Worm (Caenorhabditis elegans) whole organism, L1 larva: ENCODE results near the gene T16A9.5.

Source experiments
- aly-2 ChIP-seq: fragments of 150-350 bp; optimal IDR thresholded peaks from 2 replicates; lab custom pipeline; 2014; ENCODE audit warnings: missing biosample characterization, missing genetic modification characterization
- ama-1 ChIP-seq: fragments of 150-350 bp; optimal IDR thresholded peaks from 2 replicates; lab custom pipeline; 2014
- ceh-82 ChIP-seq, 3 experiments: fragments of 150-350 bp in 1 of 3; sonication (generic microtip) in 2 of 3; optimal IDR thresholded peaks; 2 replicates each; lab custom pipeline; 2014 to 2017; ENCODE audit warnings: missing biosample characterization in 3 of 3, missing genetic modification characterization in 3 of 3
- ceh-88 ChIP-seq: fragments of 200-800 bp; sonication (Bioruptor generic); IDR thresholded peaks from 2 replicates; pipeline ENCODE4 v1.3.6; 2022; ENCODE audit warnings: missing genetic modification characterization, missing compliant biosample characterization
- ces-1 ChIP-seq: fragments of 150-350 bp; optimal IDR thresholded peaks from 2 replicates; lab custom pipeline; 2014; ENCODE audit warnings: missing biosample characterization, missing genetic modification reagents, missing genetic modification characterization
- fkh-10 ChIP-seq: sonication (generic microtip); optimal IDR thresholded peaks from 2 replicates; lab custom pipeline; 2017; ENCODE audit warnings: missing biosample characterization, missing genetic modification reagents, missing genetic modification characterization
- lin-39 ChIP-seq: fragments of 150-350 bp; optimal IDR thresholded peaks from 2 replicates; lab custom pipeline; 2014; ENCODE audit warnings: missing biosample characterization, missing genetic modification reagents, missing genetic modification characterization
- mdl-1 ChIP-seq, 2 experiments: fragments of 150-350 bp; optimal IDR thresholded peaks; 2 replicates each; lab custom pipeline; 2014 to 2017; ENCODE audit warnings: missing biosample characterization in 2 of 2, missing genetic modification characterization in 2 of 2, inconsistent platforms in 1 of 2
- mep-1 ChIP-seq: fragments of 150-350 bp; optimal IDR thresholded peaks from 2 replicates; lab custom pipeline; 2014; ENCODE audit warnings: missing biosample characterization, missing genetic modification characterization
- nhr-84 ChIP-seq: sonication (generic microtip); optimal IDR thresholded peaks from 2 replicates; lab custom pipeline; 2017; ENCODE audit warnings: missing biosample characterization, missing genetic modification characterization
- sox-4 ChIP-seq: sonication (generic microtip); optimal IDR thresholded peaks from 2 replicates; lab custom pipeline; 2016; ENCODE audit warnings: missing genetic modification characterization, missing compliant biosample characterization
- tbx-2 ChIP-seq: sonication (generic microtip); optimal IDR thresholded peaks from 2 replicates; lab custom pipeline; 2016; ENCODE audit warnings: missing genetic modification characterization, missing compliant biosample characterization
- unc-98 ChIP-seq: fragments of 200-800 bp; sonication (Bioruptor generic); IDR thresholded peaks from 2 replicates; pipeline ENCODE4 v1.3.6; 2022; ENCODE audit warnings: missing genetic modification characterization, missing compliant biosample characterization

DNA sequence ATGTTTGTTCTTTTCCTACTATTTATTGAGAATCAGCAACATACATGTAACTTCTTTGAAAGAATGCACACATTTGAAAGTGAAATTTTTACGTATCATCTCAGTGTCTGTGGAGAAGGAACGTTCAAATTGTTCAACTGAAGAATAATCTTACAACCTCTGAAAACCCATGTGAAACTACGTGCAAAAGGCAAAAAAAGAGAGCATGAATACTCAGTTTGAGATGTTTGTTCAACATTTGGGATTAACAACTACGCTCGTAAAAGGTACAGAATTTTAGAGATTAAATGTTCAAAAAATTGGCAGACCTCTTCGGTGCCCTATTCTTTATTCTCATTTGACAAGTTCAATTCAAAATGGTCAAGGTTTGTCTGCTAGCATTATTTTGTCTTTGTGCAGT lies 37.0 kb upstream of the T16A9.5 start, which contains the start of gene K02E11.5:
- no peak for TF ChIP-seq unc-98 (GFP tag; lab: Robert Waterston, UW)
- no peak for TF ChIP-seq ces-1
- TF ChIP-seq lin-39 = no peak
- TF ChIP-seq sox-4 = no peak
- no peak for TF ChIP-seq fkh-10 (GFP tag; lab: Kevin White, UChicago)
- TF ChIP-seq ama-1 (lab: Kevin White, UChicago) = no peak
- TF ChIP-seq aly-2 = no peak
- TF ChIP-seq nhr-84 = no peak
- no peak for TF ChIP-seq mep-1 (tag; lab: Kevin White, UChicago)
- no peak for TF ChIP-seq mdl-1 (tag; optimal IDR thresholded peaks at IDR 0.05; lab: Kevin White, UChicago)
- TF ChIP-seq ceh-82 (tag; optimal IDR thresholded peaks at IDR 0.05; lab: Kevin White, UChicago) = no peak
- TF ChIP-seq tbx-2 (tag; lab: Kevin White, UChicago) = no peak
- TF ChIP-seq ceh-88 (GFP tag; lab: Robert Waterston, UW) = no peak
